Fruit fly (Drosophila melanogaster): ENCODE measurements around the gene CG42688.

The CG42688 gene

DNA sequence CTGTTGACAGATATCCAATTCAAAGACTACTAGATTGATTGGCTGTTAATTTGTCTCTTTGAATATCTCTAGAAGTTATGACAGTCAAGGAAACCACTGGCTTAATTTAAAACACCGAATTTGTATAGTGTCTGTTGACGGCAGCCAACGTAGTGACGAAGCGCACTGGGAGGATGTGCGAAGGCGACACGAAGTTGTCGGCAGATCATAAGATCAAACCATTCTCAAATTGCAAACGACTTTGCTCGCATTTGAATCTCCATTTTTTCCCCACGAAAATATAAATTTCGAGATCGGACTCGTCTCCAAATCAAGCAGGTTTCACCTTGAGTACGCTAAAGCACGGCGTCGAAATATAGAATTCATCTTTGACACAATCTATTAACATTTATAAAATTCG, at the start of gene CG42688:
CG42688 (minus strand) TSS at position 101 of the 400 bp plus-strand sequence.
- TF ChIP-seq Sin3A (optimal IDR thresholded peaks at IDR 0.05): no peak
- no peak for TF ChIP-seq insv (optimal IDR thresholded peaks at IDR 0.05)
- TF ChIP-seq Myc (optimal IDR thresholded peaks at IDR 0.05): no peak

DNA sequence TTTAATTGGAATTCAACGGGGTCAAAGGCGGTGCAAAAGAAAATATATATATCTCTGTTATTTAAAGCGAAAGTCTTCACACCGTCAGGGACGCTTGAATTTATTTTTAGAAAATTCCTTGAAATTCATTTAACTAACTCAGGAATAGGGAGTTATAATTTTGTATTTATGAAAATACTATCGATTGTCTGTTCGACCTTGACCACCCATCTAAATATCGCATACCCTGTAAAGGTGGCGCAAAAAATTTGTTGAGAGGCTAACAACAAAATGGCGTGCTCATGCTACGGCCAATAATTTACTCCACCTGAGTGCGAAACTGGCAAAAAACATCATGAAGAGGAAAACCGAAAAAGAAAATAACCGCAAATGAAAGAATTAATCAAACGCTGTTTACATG, 47.9 kb upstream of the CG42688 start:
- TF ChIP-seq insv (optimal IDR thresholded peaks at IDR 0.05) (no peak), ttk (optimal IDR thresholded peaks at IDR 0.05) (no peak), psq (optimal IDR thresholded peaks at IDR 0.05) (no peak), Myc (optimal IDR thresholded peaks at IDR 0.05) (no peak), h (optimal IDR thresholded peaks at IDR 0.05) (no peak), Sin3A (optimal IDR thresholded peaks at IDR 0.05) (no peak)

DNA sequence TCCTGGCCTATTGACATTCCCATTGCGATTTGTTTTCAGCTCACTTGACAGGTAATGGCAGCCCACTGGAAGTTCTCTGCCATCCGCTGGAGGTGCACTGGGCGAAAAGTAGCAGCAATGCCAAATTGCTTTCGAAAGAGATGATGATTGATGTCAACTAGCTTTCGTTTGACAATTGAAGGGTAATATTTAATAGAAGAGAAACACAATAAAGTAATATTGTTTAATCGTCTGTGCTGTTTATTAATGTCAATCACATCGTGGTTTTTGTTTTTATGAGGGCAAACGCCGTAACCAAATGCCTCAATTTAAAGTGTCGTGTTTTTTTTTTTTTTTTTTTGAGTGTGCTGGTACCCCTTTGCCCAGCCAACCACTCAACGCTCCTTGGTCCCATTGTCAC, 46.4 kb upstream of the CG42688 start:
- TF ChIP-seq psq (optimal IDR thresholded peaks at IDR 0.05) (no peak), Myc (optimal IDR thresholded peaks at IDR 0.05) (no peak), Sin3A (optimal IDR thresholded peaks at IDR 0.05) (no peak), insv (optimal IDR thresholded peaks at IDR 0.05) (no peak), ttk (optimal IDR thresholded peaks at IDR 0.05) (no peak), h (optimal IDR thresholded peaks at IDR 0.05) (no peak)

DNA sequence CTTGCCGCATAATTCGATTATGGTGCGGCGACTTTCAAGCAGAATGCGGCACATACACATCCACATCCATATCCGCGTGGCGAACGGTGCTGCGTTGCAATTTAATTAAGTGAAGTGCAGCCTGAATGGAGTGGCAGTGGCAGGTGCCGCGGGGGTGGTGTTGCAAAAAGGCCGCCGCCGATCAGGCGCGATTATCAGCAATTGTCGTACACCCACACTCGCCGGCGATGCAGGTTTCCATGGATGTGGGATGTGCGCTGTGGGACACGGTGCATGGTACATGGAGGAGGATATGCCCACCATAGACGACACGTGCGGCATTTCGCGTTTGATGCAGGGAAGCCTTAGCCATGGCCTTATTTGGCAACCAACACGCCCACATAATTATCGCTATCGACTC, 45.0 kb upstream of the CG42688 start:
- TF ChIP-seq Myc (optimal IDR thresholded peaks at IDR 0.05) (no peak), Sin3A (optimal IDR thresholded peaks at IDR 0.05) (no peak), ttk (optimal IDR thresholded peaks at IDR 0.05) (no peak), psq (optimal IDR thresholded peaks at IDR 0.05) (no peak), insv (optimal IDR thresholded peaks at IDR 0.05) (no peak), h (optimal IDR thresholded peaks at IDR 0.05) (no peak)

DNA sequence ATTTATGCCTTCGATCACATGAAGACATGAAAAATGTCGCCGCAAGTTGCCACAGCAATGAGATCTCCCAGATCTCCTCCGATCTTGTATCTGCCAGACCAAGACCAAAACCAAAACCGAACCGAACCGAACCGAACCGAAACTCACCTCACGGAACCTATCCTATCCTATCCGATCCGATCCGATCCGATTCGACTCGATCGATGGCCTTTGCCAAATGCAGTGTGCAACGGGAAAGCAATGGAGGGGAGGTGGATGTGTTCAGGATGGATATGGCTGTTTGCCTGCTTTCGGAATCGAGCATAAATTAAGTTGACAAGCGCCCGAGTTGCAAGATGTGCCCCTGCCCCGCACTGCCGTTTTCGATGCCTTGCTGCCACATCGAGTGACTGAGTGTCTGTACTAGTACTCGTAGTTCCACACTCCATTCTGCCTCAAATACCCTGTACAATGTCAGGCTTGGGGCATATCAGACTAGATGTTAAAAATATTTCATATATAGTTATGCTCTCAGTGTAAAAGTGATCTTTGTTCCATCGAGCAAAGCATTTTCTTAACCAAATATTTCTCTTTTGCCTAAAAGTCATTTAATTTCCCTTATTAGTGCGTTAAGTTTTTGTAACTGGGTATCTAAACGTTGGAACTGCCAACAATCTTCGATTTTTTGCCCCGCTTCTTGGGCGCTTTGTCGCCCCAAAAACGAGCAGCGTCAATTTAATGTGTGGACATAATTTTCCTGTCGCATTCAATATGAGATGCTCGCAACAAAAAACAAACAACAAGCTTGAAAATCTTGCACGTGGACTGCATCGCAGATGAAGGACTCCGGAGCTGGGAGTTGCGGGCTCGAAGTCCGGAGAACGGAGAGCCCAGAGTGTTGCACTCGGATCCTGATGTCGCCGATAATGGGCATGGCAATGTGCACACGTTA, 43.6 kb upstream of the CG42688 start:
- TF ChIP-seq h (optimal IDR thresholded peaks at IDR 0.05) (no peak), ttk (optimal IDR thresholded peaks at IDR 0.05) (no peak), Sin3A (optimal IDR thresholded peaks at IDR 0.05) (no peak), Myc (optimal IDR thresholded peaks at IDR 0.05) (no peak), insv (optimal IDR thresholded peaks at IDR 0.05) (no peak), psq (optimal IDR thresholded peaks at IDR 0.05) (no peak)

DNA sequence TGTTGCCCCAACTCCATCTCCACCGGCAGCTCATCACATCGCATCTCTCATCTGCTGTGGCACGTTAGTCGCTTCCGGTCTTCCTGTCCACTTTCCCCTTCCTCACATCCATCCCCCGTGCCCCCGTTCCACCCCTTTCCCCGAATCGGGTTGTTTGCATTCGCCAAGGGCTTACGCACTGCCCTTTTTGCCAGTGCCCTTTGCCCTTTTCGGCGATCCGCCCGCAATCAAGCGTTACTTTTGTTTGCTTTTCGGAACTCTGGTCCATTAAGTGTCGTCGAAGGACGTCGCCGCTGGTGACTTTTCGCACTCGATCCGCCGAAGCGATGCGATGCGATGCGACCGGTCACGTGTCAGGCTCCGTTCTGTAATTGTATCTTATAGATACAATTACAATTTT, 39.7 kb upstream of the CG42688 start:
- no peak for TF ChIP-seq Myc (optimal IDR thresholded peaks at IDR 0.05)
- TF ChIP-seq ttk (optimal IDR thresholded peaks at IDR 0.05): no peak
- TF ChIP-seq Sin3A (optimal IDR thresholded peaks at IDR 0.05): no peak
- no peak for TF ChIP-seq insv (optimal IDR thresholded peaks at IDR 0.05)
- no peak for TF ChIP-seq psq (optimal IDR thresholded peaks at IDR 0.05)
- no peak for TF ChIP-seq h (optimal IDR thresholded peaks at IDR 0.05)

DNA sequence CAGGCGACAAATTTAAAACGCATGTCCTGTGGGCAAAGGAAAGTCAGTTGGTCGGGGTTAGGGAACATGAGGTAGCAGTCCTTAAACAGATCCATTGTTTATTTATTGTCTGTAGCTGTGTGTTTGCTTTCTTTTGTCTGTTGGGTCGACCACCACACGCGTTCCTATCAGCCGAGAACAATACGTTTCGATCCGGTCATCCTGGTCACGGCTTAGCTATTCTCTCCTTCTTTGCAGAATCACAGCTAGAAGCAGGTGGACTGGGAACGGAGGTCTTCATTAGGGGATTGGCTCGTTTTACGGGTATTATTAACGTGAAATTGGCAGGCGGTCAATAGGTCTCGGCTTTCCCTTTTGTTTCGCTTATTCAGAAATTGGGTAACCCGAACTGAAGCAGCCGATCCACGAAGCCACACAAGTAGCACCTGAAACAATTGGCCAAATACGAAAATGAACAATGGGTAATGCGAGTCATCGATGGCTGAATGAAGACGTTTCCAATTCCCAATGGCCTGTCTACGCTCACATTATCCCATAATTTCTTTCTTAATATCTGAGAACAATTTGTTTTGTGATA, 37.5 kb upstream of the CG42688 start:
- TF ChIP-seq Myc (optimal IDR thresholded peaks at IDR 0.05) (no peak), Sin3A (optimal IDR thresholded peaks at IDR 0.05) (no peak), psq (optimal IDR thresholded peaks at IDR 0.05) (no peak), h (optimal IDR thresholded peaks at IDR 0.05) (no peak), ttk (optimal IDR thresholded peaks at IDR 0.05) (no peak), insv (optimal IDR thresholded peaks at IDR 0.05) (no peak)

DNA sequence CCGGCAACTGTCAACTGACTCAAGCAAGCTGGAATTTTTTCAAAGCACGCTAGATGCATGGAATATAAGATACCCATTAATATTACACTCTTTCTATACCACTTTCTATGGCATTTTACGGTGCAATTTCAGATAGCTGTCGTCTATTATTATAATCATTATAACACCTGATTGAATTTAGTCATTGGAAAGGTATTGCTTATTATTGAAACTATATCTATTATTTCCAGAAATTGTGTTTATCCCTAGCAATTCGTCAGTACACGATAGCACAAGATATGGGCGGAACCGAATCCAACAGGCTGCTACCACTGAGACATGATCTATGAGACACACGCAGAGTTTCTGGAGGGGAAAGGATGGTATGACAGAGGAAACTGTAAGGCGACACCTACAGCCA, 36.9 kb upstream of the CG42688 start:
- no peak for TF ChIP-seq insv (optimal IDR thresholded peaks at IDR 0.05)
- TF ChIP-seq ttk (optimal IDR thresholded peaks at IDR 0.05): no peak
- no peak for TF ChIP-seq Sin3A (optimal IDR thresholded peaks at IDR 0.05)
- no peak for TF ChIP-seq h (optimal IDR thresholded peaks at IDR 0.05)
- TF ChIP-seq psq (optimal IDR thresholded peaks at IDR 0.05): no peak
- no peak for TF ChIP-seq Myc (optimal IDR thresholded peaks at IDR 0.05)

DNA sequence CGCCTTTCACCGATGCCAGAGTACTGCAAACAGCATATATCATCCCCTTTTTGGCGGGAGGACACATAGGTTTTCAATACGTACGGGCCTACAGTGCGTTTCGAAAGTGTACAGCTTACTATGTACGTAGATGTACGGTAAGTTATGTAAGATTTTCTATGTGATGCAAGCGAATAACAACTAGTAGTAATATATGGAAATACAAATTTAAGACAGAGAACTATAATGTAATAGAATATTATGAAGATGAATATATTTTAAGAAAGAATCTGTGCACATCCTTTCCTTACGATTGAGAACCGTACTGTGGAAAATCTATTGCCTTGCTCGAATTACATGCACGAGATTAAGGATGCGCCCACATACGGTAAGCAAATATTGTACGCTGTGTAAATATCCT, 35.3 kb upstream of the CG42688 start:
- no peak for TF ChIP-seq h (optimal IDR thresholded peaks at IDR 0.05)
- no peak for TF ChIP-seq Myc (optimal IDR thresholded peaks at IDR 0.05)

DNA sequence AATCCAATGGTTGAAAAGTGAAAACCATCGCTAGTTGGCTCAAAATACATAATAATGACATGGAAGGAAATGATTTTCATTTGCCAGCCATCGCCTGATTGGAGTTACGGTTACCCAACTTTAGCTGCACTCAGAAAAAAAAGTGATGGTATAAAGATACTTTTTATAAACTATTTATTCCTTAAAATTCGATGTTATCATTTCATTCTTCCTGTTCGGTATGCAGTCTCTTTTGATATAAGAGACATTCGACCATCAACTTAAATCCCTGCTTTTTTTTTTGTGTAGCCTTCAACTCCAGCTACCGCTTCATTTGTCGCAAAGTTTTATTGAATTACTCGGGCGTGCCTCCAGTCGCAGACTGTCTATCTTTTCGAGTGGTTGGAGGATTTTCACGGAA, 29.8 kb upstream of the CG42688 start:
- no peak for TF ChIP-seq Myc (optimal IDR thresholded peaks at IDR 0.05)
- no peak for TF ChIP-seq ttk (optimal IDR thresholded peaks at IDR 0.05)
- TF ChIP-seq insv (optimal IDR thresholded peaks at IDR 0.05): no peak
- TF ChIP-seq psq (optimal IDR thresholded peaks at IDR 0.05): no peak
- no peak for TF ChIP-seq Sin3A (optimal IDR thresholded peaks at IDR 0.05)
- TF ChIP-seq h (optimal IDR thresholded peaks at IDR 0.05): no peak

DNA sequence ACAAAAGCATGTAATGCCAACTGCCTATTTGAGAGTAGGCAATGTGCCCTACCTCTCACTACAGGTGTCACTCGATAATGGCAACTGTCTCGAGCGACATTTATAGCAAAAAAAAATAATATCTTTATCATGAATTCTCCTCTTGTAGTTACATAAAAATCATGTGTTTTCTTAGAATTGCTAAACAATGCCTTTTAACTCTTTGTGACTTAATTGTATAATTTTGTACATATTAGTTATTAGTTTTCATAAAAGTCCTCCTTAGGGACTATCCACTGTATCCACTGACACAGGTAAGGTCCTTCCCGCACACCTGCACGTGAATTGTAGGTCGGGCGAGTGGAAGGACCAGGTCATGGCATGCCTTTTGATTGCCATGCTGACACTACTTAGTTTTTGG, 26.3 kb upstream of the CG42688 start:
- TF ChIP-seq insv (optimal IDR thresholded peaks at IDR 0.05) (no peak), ttk (optimal IDR thresholded peaks at IDR 0.05) (no peak), Sin3A (optimal IDR thresholded peaks at IDR 0.05) (no peak), psq (optimal IDR thresholded peaks at IDR 0.05) (no peak), Myc (optimal IDR thresholded peaks at IDR 0.05) (no peak), h (optimal IDR thresholded peaks at IDR 0.05) (no peak)

DNA sequence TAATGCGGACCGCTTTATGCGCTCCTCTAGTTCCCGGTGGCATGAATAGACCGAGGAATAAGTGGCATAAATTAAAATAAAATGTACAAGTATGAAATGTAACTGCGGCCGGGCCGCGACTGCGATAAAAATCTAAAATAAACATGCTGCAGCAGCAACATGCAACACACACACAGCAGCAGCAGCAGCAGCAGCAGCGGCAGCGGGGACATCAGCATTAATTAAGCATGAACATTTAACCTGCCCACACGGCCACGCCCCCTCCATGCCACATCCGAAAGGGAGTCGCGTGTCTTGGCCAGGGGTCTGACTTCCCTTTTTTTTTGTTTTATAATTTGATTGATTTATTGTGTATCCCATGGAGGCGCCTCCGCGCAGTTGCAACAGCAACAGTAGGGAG, 21.9 kb upstream of the CG42688 start:
- no peak for TF ChIP-seq Sin3A (optimal IDR thresholded peaks at IDR 0.05)
- no peak for TF ChIP-seq h (optimal IDR thresholded peaks at IDR 0.05)
- TF ChIP-seq Myc (optimal IDR thresholded peaks at IDR 0.05): no peak
- TF ChIP-seq insv (optimal IDR thresholded peaks at IDR 0.05): no peak

DNA sequence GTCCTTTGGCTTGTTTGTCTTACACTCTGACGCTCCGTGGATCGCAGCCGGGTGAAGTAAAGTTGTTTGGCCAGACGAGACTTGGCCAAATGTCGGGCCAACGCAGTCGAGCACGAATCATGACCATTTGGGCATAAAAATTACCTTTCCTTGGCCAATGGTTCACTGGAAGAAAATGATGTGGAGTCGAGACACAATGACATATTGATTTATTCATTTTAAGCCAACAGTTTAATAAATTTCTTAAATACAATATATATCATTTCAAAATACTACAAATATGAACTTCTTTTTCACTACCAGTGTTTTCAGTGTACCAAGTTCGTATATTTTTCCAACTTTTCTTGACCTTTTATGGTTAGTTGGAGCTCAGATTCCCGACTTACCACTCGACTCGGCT, 19.2 kb upstream of the CG42688 start:
- no peak for TF ChIP-seq insv (optimal IDR thresholded peaks at IDR 0.05)
- TF ChIP-seq Sin3A (optimal IDR thresholded peaks at IDR 0.05): no peak
- no peak for TF ChIP-seq Myc (optimal IDR thresholded peaks at IDR 0.05)
- no peak for TF ChIP-seq ttk (optimal IDR thresholded peaks at IDR 0.05)
- TF ChIP-seq psq (optimal IDR thresholded peaks at IDR 0.05): no peak
- TF ChIP-seq h (optimal IDR thresholded peaks at IDR 0.05): no peak
